Worm (Caenorhabditis elegans): ENCODE data around the gene F12F6.1.
A peak's percentile ranks its signal among the peaks of the same experiment; 100 is the strongest.

The F12F6.1 gene

DNA sequence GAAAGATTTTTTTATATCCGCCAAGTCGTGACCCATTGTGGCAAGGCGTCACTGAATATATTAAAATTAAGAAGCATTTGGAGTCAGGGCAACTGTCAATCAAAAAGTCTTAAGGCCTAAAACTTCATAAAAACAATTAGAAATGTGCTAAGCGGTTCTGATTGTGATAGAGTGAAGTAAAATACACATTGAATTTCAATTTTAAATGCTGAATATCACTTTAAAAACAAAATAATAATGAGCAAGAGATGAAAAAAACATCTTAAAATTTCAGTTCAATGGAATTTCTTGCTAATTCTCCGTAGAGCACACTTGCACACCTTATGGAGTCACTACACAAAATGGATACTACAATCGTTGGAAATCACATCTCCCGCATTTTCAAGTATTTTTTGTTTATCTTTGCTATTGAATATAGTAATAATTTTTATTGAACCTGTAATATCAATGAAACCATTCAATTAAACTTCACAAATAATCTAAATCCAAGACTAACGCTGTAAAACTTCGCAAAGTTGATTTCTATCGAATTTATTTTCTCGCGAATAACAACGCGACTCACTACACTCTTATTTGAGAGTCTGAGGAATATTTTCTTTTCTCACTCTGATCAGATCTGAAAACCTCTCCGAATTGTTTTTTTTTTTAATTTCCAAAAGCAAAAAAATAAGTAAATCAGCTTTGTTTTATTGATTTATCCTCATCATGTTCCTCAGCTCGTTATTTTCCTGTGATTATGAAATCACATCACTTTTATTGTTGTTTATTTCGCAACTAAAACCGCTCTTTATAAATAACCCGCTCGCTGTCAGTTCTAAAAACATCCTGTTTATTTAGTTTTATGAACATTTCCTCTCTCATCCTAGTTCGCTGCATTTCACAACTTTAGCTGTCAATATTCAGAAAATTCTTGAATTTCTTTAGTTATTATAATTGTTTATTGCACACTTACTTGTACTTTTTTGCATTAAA lies 52.0 kb downstream of the F12F6.1 start, which contains the start of gene mars-1 (continued):
- TF ChIP-seq hlh-30 (tag; optimal IDR thresholded peaks at IDR 0.05; ENCODE audit: insufficient read depth) (no peak), C08G9.2 (tag; optimal IDR thresholded peaks at IDR 0.05) (peak; percentile 85), mec-3 (tag; optimal IDR thresholded peaks at IDR 0.05; ENCODE audit: borderline replicate concordance) (peak; percentile 49), ceh-2 (tag; optimal IDR thresholded peaks at IDR 0.05) (peak; percentile 82), ceh-19 (GFP tag; optimal IDR thresholded peaks at IDR 0.05) (peak; percentile 21), dmd-4 (tag; optimal IDR thresholded peaks at IDR 0.05; ENCODE audit: borderline replicate concordance) (no peak), nhr-11 (tag; optimal IDR thresholded peaks at IDR 0.05) (no peak), sox-4 (tag; optimal IDR thresholded peaks at IDR 0.05) (no peak), gmeb-2 (tag; optimal IDR thresholded peaks at IDR 0.05) (no peak), ceh-45 (GFP tag; IDR thresholded peaks at IDR 0.05) (no peak), ztf-16 (tag; optimal IDR thresholded peaks at IDR 0.05) (no peak), tbx-2 (tag; optimal IDR thresholded peaks at IDR 0.05) (peak; percentile 80), ceh-18 (tag; optimal IDR thresholded peaks at IDR 0.05) (peak; percentile 50), ahr-1 (tag; optimal IDR thresholded peaks at IDR 0.05) (peak; percentile 53), fax-1 (tag; optimal IDR thresholded peaks at IDR 0.05) (peak; percentile 72), ceh-9 (tag; optimal IDR thresholded peaks at IDR 0.05) (no peak), che-1 (tag; optimal IDR thresholded peaks at IDR 0.05) (no peak), ttx-3 (tag; optimal IDR thresholded peaks at IDR 0.05) (no peak)

DNA sequence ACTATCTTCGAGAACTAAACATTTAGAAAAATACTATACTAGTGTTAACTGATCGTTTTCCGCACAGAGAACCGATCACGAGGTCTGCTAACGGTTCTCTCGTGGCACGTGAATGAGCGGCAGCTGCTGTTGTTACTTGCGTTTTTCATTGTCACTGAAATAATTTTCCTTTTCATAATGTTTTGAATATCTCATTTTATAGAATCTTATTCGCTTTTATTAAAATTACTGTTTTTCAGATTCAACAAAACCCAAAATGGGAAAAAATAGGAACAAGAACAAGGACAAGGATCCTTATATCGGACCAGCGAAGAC lies 52.6 kb downstream of the F12F6.1 start, which contains the start of gene F58B3.6:
Gene F58B3.6 (plus strand): TSS at position 240 of the 315 bp plus-strand sequence.
- TF ChIP-seq mec-3 (tag; optimal IDR thresholded peaks at IDR 0.05; ENCODE audit: borderline replicate concordance) (no peak), hlh-30 (tag; optimal IDR thresholded peaks at IDR 0.05; ENCODE audit: insufficient read depth) (peak; percentile 67)
